Worm (Caenorhabditis elegans) whole organism, young adult: ENCODE measurements around the gene srw-39.

Experiments used
- B0336.3 ChIP-seq: fragments of 200-800 bp; sonication (Bioruptor generic); IDR thresholded peaks from 2 replicates; pipeline ENCODE4 v1.3.6; 2022; ENCODE audit warnings: missing genetic modification characterization, missing compliant biosample characterization
- F23B12.7 ChIP-seq: sonication (generic microtip); optimal IDR thresholded peaks from 2 replicates; lab custom pipeline; 2017; ENCODE audit warnings: missing genetic modification characterization, mild to moderate bottlenecking, missing compliant biosample characterization, antibody characterized with exemption, moderate library complexity; ENCODE audit not compliant: insufficient read depth
- F52B5.7 ChIP-seq: sonication (generic microtip); optimal IDR thresholded peaks from 2 replicates; lab custom pipeline; 2016; ENCODE audit warnings: mild to moderate bottlenecking, missing genetic modification characterization, missing compliant biosample characterization
- F55B11.4 ChIP-seq: sonication (generic microtip); optimal IDR thresholded peaks from 2 replicates; lab custom pipeline; 2016; ENCODE audit warnings: missing compliant biosample characterization, missing genetic modification characterization, borderline replicate concordance; ENCODE audit not compliant: insufficient read depth
- F57C9.4 ChIP-seq: sonication (generic microtip); optimal IDR thresholded peaks from 2 replicates; lab custom pipeline; 2017; ENCODE audit warnings: mild to moderate bottlenecking, missing genetic modification characterization, missing compliant biosample characterization
- Y67H2A.10 ChIP-seq: fragments of 200-800 bp; sonication (Bioruptor generic); conservative IDR thresholded peaks from 2 replicates; pipeline ENCODE4 v1.3.6; 2022; ENCODE audit warnings: missing genetic modification reagents, missing genetic modification characterization, missing compliant biosample characterization
- ama-1 ChIP-seq, 3 experiments: fragments of 150-350 bp in 1 of 3; sonication (generic microtip) in 2 of 3; optimal IDR thresholded peaks; 2 replicates each; lab custom pipeline; 2014 to 2018; ENCODE audit warnings: missing biosample characterization in 2 of 3, missing genetic modification characterization in 2 of 3, missing genetic modification reagents in 2 of 3
- atf-7 ChIP-seq: sonication (generic microtip); optimal IDR thresholded peaks from 2 replicates; lab custom pipeline; 2017; ENCODE audit warnings: mild to moderate bottlenecking, missing genetic modification characterization, missing compliant biosample characterization
- attf-5 ChIP-seq: fragments of 200-800 bp; sonication (Bioruptor generic); optimal IDR thresholded peaks from 2 replicates; lab custom pipeline; 2018; ENCODE audit warnings: mild to moderate bottlenecking, missing genetic modification characterization, missing compliant biosample characterization
- attf-6 ChIP-seq: fragments of 200-800 bp; sonication (Bioruptor generic); IDR thresholded peaks from 2 replicates; pipeline ENCODE4 v1.3.6; 2022; ENCODE audit warnings: missing genetic modification reagents, missing genetic modification characterization, missing compliant biosample characterization
- bed-1 ChIP-seq: fragments of 200-800 bp; sonication (Bioruptor generic); IDR thresholded peaks from 2 replicates; pipeline ENCODE4 v1.3.6; 2022; ENCODE audit warnings: missing genetic modification reagents, missing genetic modification characterization, missing compliant biosample characterization
- cebp-1 ChIP-seq, 2 experiments: fragments of 200-800 bp in 1 of 2; sonication (Bioruptor generic) in 1 of 2; sonication (generic microtip) in 1 of 2; IDR thresholded peaks in 1 of 2; optimal IDR thresholded peaks in 1 of 2; 2 replicates each; pipeline versions ENCODE4 v1.3.6 to Lab custom; 2017 to 2022; ENCODE audit warnings: missing compliant biosample characterization in 2 of 2, missing genetic modification characterization in 2 of 2, mild to moderate bottlenecking in 1 of 2, missing genetic modification reagents in 1 of 2, moderate library complexity in 1 of 2
- ceh-40 ChIP-seq: fragments of 200-800 bp; sonication (Bioruptor generic); IDR thresholded peaks from 2 replicates; pipeline ENCODE4 v1.3.6; 2022; ENCODE audit warnings: missing genetic modification characterization, missing compliant biosample characterization
- ceh-79 ChIP-seq: sonication (generic microtip); optimal IDR thresholded peaks from 2 replicates; lab custom pipeline; 2017; ENCODE audit warnings: mild to moderate bottlenecking, missing genetic modification characterization, missing compliant biosample characterization
- chd-7 ChIP-seq: sonication (generic microtip); optimal IDR thresholded peaks from 2 replicates; lab custom pipeline; 2016; ENCODE audit warnings: mild to moderate bottlenecking, missing genetic modification characterization, moderate library complexity, missing compliant biosample characterization
- die-1 ChIP-seq: sonication (generic microtip); optimal IDR thresholded peaks from 2 replicates; lab custom pipeline; 2016; ENCODE audit warnings: missing genotype, mild to moderate bottlenecking, missing genetic modification characterization, missing compliant biosample characterization
- egl-44 ChIP-seq: fragments of 200-800 bp; sonication (Bioruptor generic); IDR thresholded peaks from 2 replicates; pipeline ENCODE4 v1.3.6; 2022; ENCODE audit warnings: missing genetic modification reagents, missing genetic modification characterization, missing compliant biosample characterization
- egrh-3 ChIP-seq: fragments of 200-800 bp; sonication (Bioruptor generic); IDR thresholded peaks from 2 replicates; pipeline ENCODE4 v1.3.6; 2022; ENCODE audit warnings: missing genetic modification reagents, missing genetic modification characterization, missing compliant biosample characterization
- ets-4 ChIP-seq: fragments of 200-800 bp; sonication (Bioruptor generic); optimal IDR thresholded peaks from 2 replicates; lab custom pipeline; 2018; ENCODE audit warnings: mild to moderate bottlenecking, missing genetic modification characterization, missing compliant biosample characterization
- gei-17 ChIP-seq: fragments of 200-800 bp; sonication (Bioruptor generic); optimal IDR thresholded peaks from 2 replicates; lab custom pipeline; 2018; ENCODE audit warnings: mild to moderate bottlenecking, missing genetic modification characterization, missing compliant biosample characterization
- hlh-12 ChIP-seq: sonication (generic microtip); optimal IDR thresholded peaks from 2 replicates; lab custom pipeline; 2016; ENCODE audit warnings: missing genetic modification characterization, missing compliant biosample characterization
- hsf-1 ChIP-seq: fragments of 200-800 bp; sonication (Bioruptor generic); IDR thresholded peaks from 2 replicates; pipeline ENCODE4 v1.3.6; 2022; ENCODE audit warnings: missing genetic modification reagents, missing genetic modification characterization, missing compliant biosample characterization
- lin-26 ChIP-seq: fragments of 200-800 bp; sonication (Bioruptor generic); IDR thresholded peaks from 2 replicates; pipeline ENCODE4 v1.3.6; 2022; ENCODE audit warnings: missing genetic modification reagents, missing genetic modification characterization, missing compliant biosample characterization
- lin-54 ChIP-seq: fragments of 200-800 bp; sonication (Bioruptor generic); optimal IDR thresholded peaks from 2 replicates; lab custom pipeline; 2018; ENCODE audit warnings: mild to moderate bottlenecking, missing genetic modification characterization, missing compliant biosample characterization
- lsy-27 ChIP-seq: sonication (generic microtip); optimal IDR thresholded peaks from 2 replicates; lab custom pipeline; 2017; ENCODE audit warnings: missing genetic modification characterization, mild to moderate bottlenecking, missing compliant biosample characterization, antibody characterized with exemption, missing genotype, borderline replicate concordance; ENCODE audit not compliant: insufficient read depth
- mcd-1 ChIP-seq: fragments of 200-800 bp; sonication (Bioruptor generic); IDR thresholded peaks from 2 replicates; pipeline ENCODE4 v1.3.6; 2022; ENCODE audit warnings: missing genetic modification reagents, missing genetic modification characterization, missing compliant biosample characterization
- mel-28 ChIP-seq: sonication (generic microtip); optimal IDR thresholded peaks from 2 replicates; lab custom pipeline; 2016; ENCODE audit warnings: borderline replicate concordance, mild to moderate bottlenecking, missing genetic modification characterization, missing compliant biosample characterization
- mes-4 ChIP-seq: sonication (generic microtip); optimal IDR thresholded peaks from 2 replicates; lab custom pipeline; 2016; ENCODE audit warnings: missing genotype, missing genetic modification characterization, missing compliant biosample characterization
- mxl-1 ChIP-seq: sonication (generic microtip); optimal IDR thresholded peaks from 2 replicates; lab custom pipeline; 2016; ENCODE audit warnings: missing genetic modification characterization, missing compliant biosample characterization
- nfya-2 ChIP-seq: fragments of 200-800 bp; sonication (Bioruptor generic); IDR thresholded peaks from 2 replicates; pipeline ENCODE4 v1.3.6; 2022; ENCODE audit warnings: missing genetic modification reagents, missing genetic modification characterization, missing compliant biosample characterization
- nfyb-1 ChIP-seq: fragments of 200-800 bp; sonication (Bioruptor generic); IDR thresholded peaks from 2 replicates; pipeline ENCODE4 v1.3.6; 2022; ENCODE audit warnings: missing genetic modification reagents, missing genetic modification characterization, missing compliant biosample characterization
- nhr-120 ChIP-seq: fragments of 200-800 bp; sonication (Bioruptor generic); IDR thresholded peaks from 2 replicates; pipeline ENCODE4 v1.3.6; 2022; ENCODE audit warnings: missing genetic modification characterization, missing compliant biosample characterization
- nhr-27 ChIP-seq: fragments of 200-800 bp; sonication (Bioruptor generic); optimal IDR thresholded peaks from 2 replicates; lab custom pipeline; 2018; ENCODE audit warnings: mild to moderate bottlenecking, missing genetic modification characterization, moderate library complexity, missing compliant biosample characterization
- nhr-80 ChIP-seq: sonication (generic microtip); optimal IDR thresholded peaks from 2 replicates; lab custom pipeline; 2016; ENCODE audit warnings: missing genetic modification characterization, missing compliant biosample characterization
- nhr-90 ChIP-seq: sonication (generic microtip); optimal IDR thresholded peaks from 2 replicates; lab custom pipeline; 2016; ENCODE audit warnings: missing genotype, mild to moderate bottlenecking, missing genetic modification characterization, missing compliant biosample characterization
- pbrm-1 ChIP-seq: fragments of 200-800 bp; sonication (Bioruptor generic); IDR thresholded peaks from 2 replicates; pipeline ENCODE4 v1.3.6; 2022; ENCODE audit warnings: missing genetic modification reagents, missing genetic modification characterization, missing compliant biosample characterization
- repo-1 ChIP-seq: sonication (generic microtip); optimal IDR thresholded peaks from 2 replicates; lab custom pipeline; 2017; ENCODE audit warnings: mild to moderate bottlenecking, missing genetic modification characterization, missing compliant biosample characterization
- rpc-1 ChIP-seq, 2 experiments: fragments of 150-350 bp in 1 of 2; sonication (generic microtip) in 1 of 2; optimal IDR thresholded peaks; 2 replicates each; lab custom pipeline; 2014 to 2018; ENCODE audit warnings: missing biosample characterization in 1 of 2, missing genetic modification characterization in 1 of 2, missing genetic modification reagents in 1 of 2, missing genotype in 1 of 2
- snpc-1.1 ChIP-seq: sonication (generic microtip); optimal IDR thresholded peaks from 2 replicates; lab custom pipeline; 2017; ENCODE audit warnings: missing genetic modification characterization, mild to moderate bottlenecking, missing compliant biosample characterization, antibody characterized with exemption, moderate library complexity, missing genotype, missing genetic modification reagents; ENCODE audit not compliant: insufficient read depth
- tlf-1 ChIP-seq: fragments of 200-800 bp; sonication (Bioruptor generic); optimal IDR thresholded peaks from 2 replicates; lab custom pipeline; 2018; ENCODE audit warnings: mild to moderate bottlenecking, missing genetic modification characterization, missing compliant biosample characterization
- unc-62 ChIP-seq: fragments of 150-350 bp; optimal IDR thresholded peaks from 2 replicates; lab custom pipeline; 2014; ENCODE audit warnings: missing biosample characterization, missing genetic modification reagents, missing genetic modification characterization
- xnd-1 ChIP-seq: sonication (generic microtip); optimal IDR thresholded peaks from 2 replicates; lab custom pipeline; 2016; ENCODE audit warnings: missing genotype, missing genetic modification reagents, missing genetic modification characterization, missing compliant biosample characterization
- ztf-18 ChIP-seq: sonication (generic microtip); optimal IDR thresholded peaks from 2 replicates; lab custom pipeline; 2016; ENCODE audit warnings: missing genotype, mild to moderate bottlenecking, missing genetic modification characterization, missing compliant biosample characterization
- ztf-22 ChIP-seq: fragments of 200-800 bp; sonication (Bioruptor generic); optimal IDR thresholded peaks from 2 replicates; lab custom pipeline; 2018; ENCODE audit warnings: mild to moderate bottlenecking, missing genetic modification characterization, moderate library complexity, missing compliant biosample characterization
- ztf-25 ChIP-seq: fragments of 200-800 bp; sonication (Bioruptor generic); IDR thresholded peaks from 2 replicates; pipeline ENCODE4 v1.3.6; 2022; ENCODE audit warnings: missing genetic modification reagents, missing genetic modification characterization, missing compliant biosample characterization
- ztf-6 ChIP-seq: fragments of 200-800 bp; sonication (Bioruptor generic); IDR thresholded peaks from 2 replicates; pipeline ENCODE4 v1.3.6; 2022; ENCODE audit warnings: missing genetic modification reagents, missing genetic modification characterization, missing compliant biosample characterization

The srw-39 gene

ce11 chrV:20162290-20163104, 9.3 kb downstream of the srw-39 start (continued):
- TF ChIP-seq ama-1 (optimal IDR thresholded peaks at IDR 0.05; lab: Kevin White, UChicago) (peak; percentile 66), ama-1 (GFP tag; optimal IDR thresholded peaks at IDR 0.05; lab: Kevin White, UChicago) (no peak), egrh-3 (GFP tag; lab: Robert Waterston, UW) (no peak), Y67H2A.10 (GFP tag; lab: Robert Waterston, UW) (no peak), attf-5 (peak; percentile 69), hsf-1 (no peak), ceh-79 (tag; lab: Kevin White, UChicago) (no peak), F57C9.4 (tag; lab: Kevin White, UChicago) (no peak), repo-1 (tag; lab: Kevin White, UChicago) (no peak), chd-7 (tag; lab: Kevin White, UChicago) (no peak), nhr-27 (tag; lab: Kevin White, UChicago) (no peak), lin-26 (no peak), F55B11.4 (tag; lab: Kevin White, UChicago) (no peak), attf-6 (no peak), ztf-22 (no peak), hlh-12 (tag; lab: Kevin White, UChicago) (no peak), ztf-25 (GFP tag; lab: Robert Waterston, UW) (no peak), bed-1 (GFP tag; lab: Robert Waterston, UW) (no peak), B0336.3 (GFP tag; lab: Robert Waterston, UW) (peak; percentile 68), lsy-27 (tag; lab: Kevin White, UChicago) (no peak), ceh-40 (GFP tag; lab: Robert Waterston, UW) (no peak), gei-17 (no peak), F23B12.7 (tag; lab: Kevin White, UChicago) (no peak), ztf-6 (GFP tag; lab: Robert Waterston, UW) (no peak), nfyb-1 (GFP tag; lab: Robert Waterston, UW) (no peak), unc-62 (no peak), nfya-2 (no peak), mes-4 (tag; lab: Kevin White, UChicago) (no peak), pbrm-1 (GFP tag; lab: Robert Waterston, UW) (peak; percentile 4; the same call in 1 of the 2 replicates), tlf-1 (peak; percentile 26), nhr-90 (tag; lab: Kevin White, UChicago) (peak; percentile 72), cebp-1 (GFP tag; IDR thresholded peaks at IDR 0.05; lab: Robert Waterston, UW) (peak; percentile 70), cebp-1 (tag; optimal IDR thresholded peaks at IDR 0.05; lab: Kevin White, UChicago) (peak; percentile 85), die-1 (tag; lab: Kevin White, UChicago) (no peak), F52B5.7 (tag; lab: Kevin White, UChicago) (no peak), mxl-1 (no peak), mcd-1 (no peak), mel-28 (tag; lab: Kevin White, UChicago) (no peak), ztf-18 (no peak), lin-54 (GFP tag; lab: Kevin White, UChicago) (peak; percentile 30), ets-4 (GFP tag; lab: Kevin White, UChicago) (peak; percentile 7), atf-7 (tag; lab: Kevin White, UChicago) (peak; percentile 32), xnd-1 (tag; lab: Kevin White, UChicago) (no peak), nhr-120 (GFP tag; lab: Robert Waterston, UW) (no peak), egl-44 (no peak), rpc-1 (optimal IDR thresholded peaks at IDR 0.05; lab: Kevin White, UChicago) (no peak), rpc-1 (tag; optimal IDR thresholded peaks at IDR 0.05; lab: Kevin White, UChicago) (no peak), snpc-1.1 (tag; lab: Kevin White, UChicago) (no peak), nhr-80 (peak; percentile 16)
